Worm (Caenorhabditis elegans): ENCODE measurements around the gene mpc-1.

Gene mpc-1

ce11 chrIII:4419117-4419978 lies 6.1 kb downstream of the mpc-1 start, which contains the start of the genes R07E5.7 and cku-80:
Gene R07E5.7 (minus strand): TSS chrIII:4419167.
Gene cku-80 (plus strand): TSS chrIII:4419848.
- TF ChIP-seq akir-1 (GFP tag; optimal IDR thresholded peaks at IDR 0.05) (no peak), K12H6.12 (tag; optimal IDR thresholded peaks at IDR 0.05) (peak; percentile 33), bed-1 (GFP tag; IDR thresholded peaks at IDR 0.05) (no peak), let-607 (tag; optimal IDR thresholded peaks at IDR 0.05) (peak in 1 of 2 experiments; percentile 6), F23B12.7 (tag; optimal IDR thresholded peaks at IDR 0.05; ENCODE audit: insufficient read depth) (peak; percentile 70), snpc-4 (GFP tag; optimal IDR thresholded peaks at IDR 0.05) (no peak), snpc-4 (tag; optimal IDR thresholded peaks at IDR 0.05) (peak; percentile 4 to 77 (median 53)), attf-5 (GFP tag; optimal IDR thresholded peaks at IDR 0.05) (peak; percentile 79), dpl-1 (GFP tag; optimal IDR thresholded peaks at IDR 0.05) (peak; percentile 72), lin-40 (tag; optimal IDR thresholded peaks at IDR 0.05) (peak; percentile 28), F39B2.1 (GFP tag; IDR thresholded peaks at IDR 0.05) (no peak), madf-6 (GFP tag; IDR thresholded peaks at IDR 0.05) (peak; percentile 62; the same call in 1 of the 2 replicates), lsl-1 (GFP tag; optimal IDR thresholded peaks at IDR 0.05) (peak; percentile 45), hrde-1 (tag; optimal IDR thresholded peaks at IDR 0.05; ENCODE audit: borderline replicate concordance) (no peak), ceh-27 (GFP tag; optimal IDR thresholded peaks at IDR 0.05) (peak; percentile 23), mcd-1 (GFP tag; IDR thresholded peaks at IDR 0.05) (peak; percentile 59), lin-35 (GFP tag; optimal IDR thresholded peaks at IDR 0.05) (peak in 1 of 3 experiments; percentile 62), ZK185.1 (tag; optimal IDR thresholded peaks at IDR 0.05; ENCODE audit: poor library complexity, severe bottlenecking) (peak; percentile 0), snpc-1.1 (tag; optimal IDR thresholded peaks at IDR 0.05; ENCODE audit: insufficient read depth) (peak; percentile 33), madf-8 (GFP tag; conservative IDR thresholded peaks at IDR 0.05) (peak; percentile 23; the same call in 1 of the 2 replicates), efl-1 (GFP tag; optimal IDR thresholded peaks at IDR 0.05) (peak; percentile 69), pbrm-1 (GFP tag; IDR thresholded peaks at IDR 0.05) (peak; percentile 46; the same call in 1 of the 2 replicates), snpc-3.4 (tag; optimal IDR thresholded peaks at IDR 0.05) (peak; percentile 60), Y53G8AR.9 (GFP tag; conservative IDR thresholded peaks at IDR 0.05) (no peak), F33H1.4 (GFP tag; IDR thresholded peaks at IDR 0.05) (peak; percentile 45), hmg-1.2 (GFP tag; IDR thresholded peaks at IDR 0.05) (peak; percentile 39), B0261.1 (tag; optimal IDR thresholded peaks at IDR 0.05) (no peak), T26A5.8 (tag; optimal IDR thresholded peaks at IDR 0.05) (no peak), tlf-1 (GFP tag; optimal IDR thresholded peaks at IDR 0.05) (peak; percentile 27), unc-130 (GFP tag; optimal IDR thresholded peaks at IDR 0.05) (no peak), cebp-1 (GFP tag; IDR thresholded peaks at IDR 0.05) (peak; percentile 71), cebp-1 (tag; optimal IDR thresholded peaks at IDR 0.05) (peak; percentile 94), lin-54 (GFP tag; optimal IDR thresholded peaks at IDR 0.05) (peak; percentile 79), ekl-4 (GFP tag; IDR thresholded peaks at IDR 0.05) (peak; percentile 11; the same call in 1 of the 2 replicates), hsf-1 (GFP tag; IDR thresholded peaks at IDR 0.05) (no peak), tbp1 (GFP tag; optimal IDR thresholded peaks at IDR 0.05) (peak; percentile 43)

Data from whole organism, young adult.